Worm (Caenorhabditis elegans): ENCODE results near the gene ZK632.2.

ZK632.2 gene

DNA sequence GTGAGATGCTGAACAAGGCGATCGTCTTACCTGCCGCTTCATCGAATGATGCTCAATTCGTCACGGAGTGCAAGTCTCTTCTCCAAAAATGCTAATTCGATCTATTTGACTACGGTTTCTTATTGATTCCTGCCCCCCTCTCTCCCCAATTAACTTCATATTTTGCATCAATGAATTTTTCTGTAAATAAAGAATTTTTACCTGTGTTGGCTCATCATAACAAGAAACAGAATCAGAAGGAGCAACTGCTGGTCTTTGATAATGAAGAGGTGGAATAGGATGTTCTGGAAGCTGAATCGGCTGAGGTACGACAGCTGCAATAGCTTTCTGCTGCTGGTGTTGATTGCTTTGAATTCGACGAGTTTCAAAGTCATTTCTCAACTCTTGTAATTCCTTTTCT is 38.7 kb upstream of the ZK632.2 start:
- no peak for TF ChIP-seq sma-9 (GFP tag; optimal IDR thresholded peaks at IDR 0.05)
- TF ChIP-seq sma-9 (tag; optimal IDR thresholded peaks at IDR 0.05) = no peak
- no peak for TF ChIP-seq ceh-16 (tag; optimal IDR thresholded peaks at IDR 0.05)
- no peak for TF ChIP-seq fos-1 (tag; optimal IDR thresholded peaks at IDR 0.05)
- no peak for TF ChIP-seq zag-1 (tag; optimal IDR thresholded peaks at IDR 0.05)
- no peak for TF ChIP-seq blmp-1 (tag; optimal IDR thresholded peaks at IDR 0.05; ENCODE audit: insufficient read depth)
- TF ChIP-seq lsy-2 (tag; optimal IDR thresholded peaks at IDR 0.05) = no peak

DNA sequence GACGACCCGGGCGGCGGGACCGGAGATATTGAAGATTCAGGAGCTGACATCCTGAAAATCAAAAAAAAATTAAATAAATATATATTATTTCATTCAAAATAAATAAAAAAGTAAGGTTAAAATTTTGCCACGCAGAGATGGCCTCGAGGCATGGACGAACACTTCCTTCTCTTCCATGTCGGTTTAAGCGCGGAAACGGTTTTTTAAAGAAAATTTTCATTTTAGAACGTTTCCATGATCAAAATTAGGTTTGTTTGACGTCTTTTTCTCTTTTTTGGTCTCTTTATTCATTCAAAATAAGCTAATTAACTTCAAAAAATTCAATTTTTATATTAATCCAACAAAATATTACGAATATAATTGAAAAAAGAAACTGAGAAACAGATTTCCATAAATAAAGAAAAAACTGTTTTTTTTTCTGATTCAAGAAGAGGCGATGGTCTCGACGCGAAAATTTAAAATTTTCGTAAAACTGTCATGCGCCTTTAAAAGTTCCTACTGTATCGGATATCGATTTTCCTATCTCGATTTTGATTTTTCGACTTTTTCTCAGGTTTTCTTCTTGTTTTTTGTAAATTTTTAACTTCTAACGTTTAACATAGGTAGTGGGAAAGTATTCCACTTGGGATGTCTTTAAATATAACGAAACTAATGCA is 36.7 kb upstream of the ZK632.2 start, which contains the start of gene gcc-2:
gcc-2 (minus strand) TSS at position 51 of the 656 bp plus-strand sequence.
- TF ChIP-seq nhr-23 (tag; optimal IDR thresholded peaks at IDR 0.05) = no peak
- no peak for TF ChIP-seq elt-3 (tag; optimal IDR thresholded peaks at IDR 0.05)
- no peak for TF ChIP-seq dmd-4 (tag; optimal IDR thresholded peaks at IDR 0.05)
- no peak for TF ChIP-seq elt-1 (tag; optimal IDR thresholded peaks at IDR 0.05)
- TF ChIP-seq ztf-11 (tag; optimal IDR thresholded peaks at IDR 0.05) = no peak
- TF ChIP-seq lsy-2 (tag; optimal IDR thresholded peaks at IDR 0.05) = no peak
- TF ChIP-seq mdl-1 (tag; optimal IDR thresholded peaks at IDR 0.05) = no peak
- TF ChIP-seq nhr-6 (tag; optimal IDR thresholded peaks at IDR 0.05) = no peak
- TF ChIP-seq nhr-77 (tag; optimal IDR thresholded peaks at IDR 0.05) = no peak
- TF ChIP-seq sma-3 (GFP tag; optimal IDR thresholded peaks at IDR 0.05) = no peak
- no peak for TF ChIP-seq mab-5 (tag; optimal IDR thresholded peaks at IDR 0.05)
- TF ChIP-seq nhr-237 (tag; optimal IDR thresholded peaks at IDR 0.05) = no peak
- TF ChIP-seq zag-1 (tag; optimal IDR thresholded peaks at IDR 0.05) = no peak
- no peak for TF ChIP-seq nhr-11 (tag; optimal IDR thresholded peaks at IDR 0.05)
- TF ChIP-seq ceh-16 (tag; optimal IDR thresholded peaks at IDR 0.05) = no peak

DNA sequence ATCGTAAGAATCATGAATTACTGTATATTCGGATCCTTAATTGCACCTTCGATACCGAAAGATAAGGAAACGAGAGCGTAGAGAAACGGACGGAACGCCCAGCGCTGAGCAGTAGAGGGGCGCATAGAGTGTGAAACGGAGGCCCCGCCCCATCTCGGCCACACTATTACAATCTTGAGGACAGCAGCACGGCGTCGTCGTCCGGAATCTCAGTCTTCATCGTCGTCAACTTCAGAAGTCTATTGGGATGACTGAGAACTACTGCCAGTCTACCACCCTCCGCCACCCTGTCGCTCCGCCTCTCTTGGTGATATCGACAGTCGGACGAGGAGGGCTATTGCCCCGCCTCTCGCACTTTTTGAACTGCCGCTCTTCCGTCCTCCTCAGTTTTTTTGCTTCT is 34.2 kb upstream of the ZK632.2 start:
- TF ChIP-seq mab-5 (tag; optimal IDR thresholded peaks at IDR 0.05) = no peak
- TF ChIP-seq ztf-4 (tag; optimal IDR thresholded peaks at IDR 0.05) = no peak
- no peak for TF ChIP-seq snpc-4 (tag; optimal IDR thresholded peaks at IDR 0.05)
- TF ChIP-seq elt-1 (tag; optimal IDR thresholded peaks at IDR 0.05) = no peak
- TF ChIP-seq lin-39 (tag; optimal IDR thresholded peaks at IDR 0.05) = no peak
- no peak for TF ChIP-seq mdl-1 (tag; optimal IDR thresholded peaks at IDR 0.05)
- no peak for TF ChIP-seq egl-27 (tag; optimal IDR thresholded peaks at IDR 0.05)

DNA sequence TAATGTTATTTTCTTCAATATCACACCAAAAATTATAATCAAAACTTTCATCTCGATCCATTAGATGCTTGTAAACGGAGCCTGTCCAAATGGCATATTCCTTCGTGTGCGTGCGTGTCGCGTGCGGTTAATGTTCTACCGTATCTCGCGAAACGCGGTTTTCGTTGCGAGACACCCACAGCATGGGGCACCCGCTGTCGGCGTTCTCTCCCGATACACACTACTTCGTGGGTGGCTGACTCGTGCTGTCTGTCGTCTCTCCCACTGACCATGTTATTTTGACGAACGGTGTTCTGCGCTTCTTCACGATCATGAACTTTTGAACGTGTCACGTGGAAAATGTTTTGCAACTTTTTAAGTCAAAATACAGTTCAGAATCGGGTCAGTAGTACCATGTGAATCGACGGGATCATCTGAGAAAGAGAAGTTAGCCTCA is 33.4 kb upstream of the ZK632.2 start:
- TF ChIP-seq sem-4 (tag; optimal IDR thresholded peaks at IDR 0.05) (peak; percentile 98), nhr-23 (tag; optimal IDR thresholded peaks at IDR 0.05) (no peak), F13H6.1 (tag; optimal IDR thresholded peaks at IDR 0.05) (peak; percentile 99), R02D3.7 (tag; optimal IDR thresholded peaks at IDR 0.05) (peak; percentile 59), nhr-25 (tag; optimal IDR thresholded peaks at IDR 0.05) (peak; percentile 98), alr-1 (tag; optimal IDR thresholded peaks at IDR 0.05) (no peak), ZK546.5 (tag; optimal IDR thresholded peaks at IDR 0.05) (peak; percentile 91), zag-1 (tag; optimal IDR thresholded peaks at IDR 0.05) (peak; percentile 94), unc-39 (tag; optimal IDR thresholded peaks at IDR 0.05) (peak; percentile 35), elt-3 (tag; optimal IDR thresholded peaks at IDR 0.05) (no peak), ama-1 (optimal IDR thresholded peaks at IDR 0.05) (peak; percentile 95), ceh-82 (tag; optimal IDR thresholded peaks at IDR 0.05) (peak; percentile 86), mab-5 (tag; optimal IDR thresholded peaks at IDR 0.05) (peak; percentile 77), elt-1 (tag; optimal IDR thresholded peaks at IDR 0.05) (peak; percentile 57), sma-9 (GFP tag; optimal IDR thresholded peaks at IDR 0.05) (peak; percentile 98), sma-9 (tag; optimal IDR thresholded peaks at IDR 0.05) (no peak), sma-3 (GFP tag; optimal IDR thresholded peaks at IDR 0.05) (peak; percentile 100), nhr-10 (tag; optimal IDR thresholded peaks at IDR 0.05) (peak; percentile 90), nhr-12 (tag; optimal IDR thresholded peaks at IDR 0.05) (peak; percentile 61), C34F6.9 (tag; optimal IDR thresholded peaks at IDR 0.05) (peak; percentile 100), ztf-1 (GFP tag; conservative IDR thresholded peaks at IDR 0.05) (0 out of 2 replicates have a peak, but pooled peaks have one; percentile 45), unc-55 (GFP tag; optimal IDR thresholded peaks at IDR 0.05) (peak; percentile 96), snpc-4 (tag; optimal IDR thresholded peaks at IDR 0.05) (peak; percentile 86), mdl-1 (tag; optimal IDR thresholded peaks at IDR 0.05) (peak; percentile 97 to 99), nhr-6 (tag; optimal IDR thresholded peaks at IDR 0.05) (peak; percentile 94), skn-1 (tag; optimal IDR thresholded peaks at IDR 0.05) (peak; percentile 41), nhr-21 (tag; optimal IDR thresholded peaks at IDR 0.05) (peak; percentile 98), unc-62 (GFP tag; optimal IDR thresholded peaks at IDR 0.05) (peak; percentile 83), nhr-129 (tag; optimal IDR thresholded peaks at IDR 0.05) (peak; percentile 98), lin-11 (tag; optimal IDR thresholded peaks at IDR 0.05) (peak; percentile 98), mbf-1 (tag; optimal IDR thresholded peaks at IDR 0.05) (no peak), lsy-2 (tag; optimal IDR thresholded peaks at IDR 0.05) (peak; percentile 99 to 100), peb-1 (tag; optimal IDR thresholded peaks at IDR 0.05) (peak; percentile 21), ztf-11 (tag; optimal IDR thresholded peaks at IDR 0.05) (no peak), nhr-237 (tag; optimal IDR thresholded peaks at IDR 0.05) (peak; percentile 71), aly-2 (tag; optimal IDR thresholded peaks at IDR 0.05) (no peak), nhr-77 (tag; optimal IDR thresholded peaks at IDR 0.05) (peak; percentile 47), ceh-16 (tag; optimal IDR thresholded peaks at IDR 0.05) (peak; percentile 99), lin-39 (tag; optimal IDR thresholded peaks at IDR 0.05) (no peak)
